Fruit fly (Drosophila melanogaster) whole organism, embryonic: Measurements from ENCODE around the gene CG4607.

ENCODE experiments used
- Aef1 ChIP-seq: fragments of 200-800 bp; sonication (Bioruptor generic); IDR thresholded peaks from 3 replicates; pipeline ENCODE4 v1.3.6; 2022; ENCODE audit warnings: missing biosample characterization, missing genetic modification characterization
- B-H2 ChIP-seq: fragments of 200-800 bp; sonication (Bioruptor generic); optimal IDR thresholded peaks from 2 replicates; lab custom pipeline; 2018; ENCODE audit warnings: missing biosample characterization, mild to moderate bottlenecking, missing genetic modification characterization
- Bteb2 ChIP-seq: fragments of 200-800 bp; sonication (Bioruptor generic); optimal IDR thresholded peaks from 2 replicates; lab custom pipeline; 2016; ENCODE audit warnings: missing biosample characterization, missing genetic modification characterization
- CG10565 ChIP-seq: fragments of 200-800 bp; sonication (Bioruptor generic); optimal IDR thresholded peaks from 3 replicates; lab custom pipeline; 2016; ENCODE audit warnings: missing biosample characterization, mild to moderate bottlenecking, missing genetic modification characterization
- CG10979 ChIP-seq: fragments of 200-800 bp; sonication (Bioruptor generic); optimal IDR thresholded peaks from 2 replicates; lab custom pipeline; 2018; ENCODE audit warnings: missing biosample characterization, mild to moderate bottlenecking, missing genetic modification characterization, moderate library complexity
- CG11695 ChIP-seq: fragments of 200-800 bp; sonication (Bioruptor generic); IDR thresholded peaks from 3 replicates; pipeline ENCODE4 v1.3.6; 2022; ENCODE audit warnings: missing biosample characterization, missing genetic modification characterization
- CG11723 ChIP-seq: fragments of 200-800 bp; sonication (Bioruptor generic); optimal IDR thresholded peaks from 2 replicates; lab custom pipeline; 2017; ENCODE audit warnings: missing biosample characterization, mild to moderate bottlenecking, missing genetic modification characterization
- CG12769 ChIP-seq: fragments of 200-800 bp; sonication (Bioruptor generic); optimal IDR thresholded peaks from 2 replicates; lab custom pipeline; 2019; ENCODE audit warnings: missing biosample characterization, mild to moderate bottlenecking, missing genetic modification characterization, moderate library complexity
- CG14667 ChIP-seq: fragments of 200-800 bp; sonication (Bioruptor generic); IDR thresholded peaks from 2 replicates; pipeline ENCODE4 v1.3.6; 2022; ENCODE audit warnings: missing biosample characterization, missing genetic modification characterization
- CG17328 ChIP-seq: fragments of 200-800 bp; sonication (Bioruptor generic); IDR thresholded peaks from 2 replicates; pipeline ENCODE4 v1.3.6; 2022; ENCODE audit warnings: missing biosample characterization, missing genetic modification characterization
- CG1792 ChIP-seq: fragments of 200-800 bp; sonication (Bioruptor generic); optimal IDR thresholded peaks from 2 replicates; lab custom pipeline; 2016; ENCODE audit warnings: missing biosample characterization, missing genetic modification characterization
- CG18764 ChIP-seq: fragments of 200-800 bp; sonication (Bioruptor generic); optimal IDR thresholded peaks from 3 replicates; lab custom pipeline; 2016; ENCODE audit warnings: missing biosample characterization, missing genetic modification characterization
- CG3163 ChIP-seq: fragments of 200-800 bp; sonication (Bioruptor generic); optimal IDR thresholded peaks from 3 replicates; lab custom pipeline; 2016; ENCODE audit warnings: missing biosample characterization, missing genetic modification characterization
- CG3281 ChIP-seq: fragments of 200-800 bp; sonication (Bioruptor generic); optimal IDR thresholded peaks from 3 replicates; lab custom pipeline; 2017; ENCODE audit warnings: missing biosample characterization, mild to moderate bottlenecking, missing genetic modification characterization
- CG43689 ChIP-seq: fragments of 200-800 bp; sonication (Bioruptor generic); IDR thresholded peaks from 2 replicates; pipeline ENCODE4 v1.3.6; 2022; ENCODE audit warnings: missing biosample characterization, missing genetic modification characterization
- CG6765 ChIP-seq: fragments of 200-800 bp; sonication (Bioruptor generic); optimal IDR thresholded peaks from 3 replicates; lab custom pipeline; 2017; ENCODE audit warnings: missing biosample characterization, mild to moderate bottlenecking, missing genetic modification characterization
- CG7987 ChIP-seq: fragments of 200-800 bp; sonication (Bioruptor generic); optimal IDR thresholded peaks from 2 replicates; lab custom pipeline; 2018; ENCODE audit warnings: missing biosample characterization, mild to moderate bottlenecking, missing genetic modification characterization, moderate library complexity
- CG8089 ChIP-seq: fragments of 200-800 bp; sonication (Bioruptor generic); optimal IDR thresholded peaks from 3 replicates; lab custom pipeline; 2016; ENCODE audit warnings: missing biosample characterization, missing genetic modification characterization
- CG8765 ChIP-seq: fragments of 200-800 bp; sonication (Bioruptor generic); IDR thresholded peaks from 2 replicates; pipeline ENCODE4 v1.3.6; 2022; ENCODE audit warnings: missing biosample characterization, missing genetic modification characterization
- CG8944 ChIP-seq: fragments of 200-800 bp; sonication (Bioruptor generic); optimal IDR thresholded peaks from 3 replicates; lab custom pipeline; 2016; ENCODE audit warnings: missing biosample characterization, missing genetic modification characterization
- CG9817 ChIP-seq: fragments of 200-800 bp; sonication (Bioruptor generic); optimal IDR thresholded peaks from 2 replicates; lab custom pipeline; 2018; ENCODE audit warnings: missing biosample characterization, mild to moderate bottlenecking, missing genetic modification characterization, moderate library complexity
- D19A ChIP-seq: fragments of 200-800 bp; optimal IDR thresholded peaks from 3 replicates; lab custom pipeline; 2019; ENCODE audit warnings: missing biosample characterization, mild to moderate bottlenecking, missing genetic modification characterization, moderate library complexity
- Ets65A ChIP-seq: fragments of 200-800 bp; sonication (Bioruptor generic); peaks from one replicate; lab custom pipeline; 2016; ENCODE audit warnings: missing biosample characterization, missing genetic modification characterization
- HHEX ChIP-seq: fragments of 200-800 bp; sonication (Bioruptor generic); optimal IDR thresholded peaks from 3 replicates; lab custom pipeline; 2017; ENCODE audit warnings: missing biosample characterization, mild to moderate bottlenecking, missing genetic modification characterization, missing genetic modification reagents
- Hmr ChIP-seq: fragments of 200-800 bp; sonication (Bioruptor generic); optimal IDR thresholded peaks from 3 replicates; lab custom pipeline; 2017; ENCODE audit warnings: mild to moderate bottlenecking, missing biosample characterization, missing genetic modification reagents, missing genetic modification characterization
- Hr51 ChIP-seq, 2 experiments: fragments of 200-800 bp; sonication (Bioruptor generic); optimal IDR thresholded peaks; 2 replicates in 1 of 2; 3 replicates in 1 of 2; lab custom pipeline; 2016 to 2018; ENCODE audit warnings: missing biosample characterization in 2 of 2, missing genetic modification characterization in 2 of 2, mild to moderate bottlenecking in 1 of 2, moderate library complexity in 1 of 2
- Hsf ChIP-seq: fragments of 200-800 bp; sonication (Bioruptor generic); optimal IDR thresholded peaks from 3 replicates; lab custom pipeline; 2016; ENCODE audit warnings: missing biosample characterization, missing genetic modification characterization
- Neu2 ChIP-seq: fragments of 200-800 bp; sonication (Bioruptor generic); optimal IDR thresholded peaks from 3 replicates; lab custom pipeline; 2016; ENCODE audit warnings: missing biosample characterization, missing genetic modification characterization, borderline replicate concordance
- NfI ChIP-seq: fragments of 200-800 bp; sonication (Bioruptor generic); optimal IDR thresholded peaks from 3 replicates; lab custom pipeline; 2018; ENCODE audit warnings: missing biosample characterization, mild to moderate bottlenecking, missing genetic modification characterization, moderate library complexity
- Poxn ChIP-seq: fragments of 200-800 bp; sonication (Bioruptor generic); IDR thresholded peaks from 2 replicates; pipeline ENCODE4 v1.3.6; 2022; ENCODE audit warnings: missing biosample characterization, missing genetic modification characterization
- Sox100B ChIP-seq: fragments of 200-800 bp; sonication (Bioruptor generic); optimal IDR thresholded peaks from 3 replicates; lab custom pipeline; 2018; ENCODE audit warnings: missing biosample characterization, mild to moderate bottlenecking, missing genetic modification characterization
- TFAM ChIP-seq: fragments of 200-800 bp; sonication (Bioruptor generic); optimal IDR thresholded peaks from 2 replicates; lab custom pipeline; 2017; ENCODE audit warnings: missing biosample characterization, missing genetic modification characterization, inconsistent platforms
- bbx ChIP-seq: fragments of 200-800 bp; sonication (Bioruptor generic); IDR thresholded peaks from 2 replicates; pipeline ENCODE4 v1.3.6; 2022; ENCODE audit warnings: missing biosample characterization, missing genetic modification characterization; ENCODE audit not compliant: partially characterized antibody
- ci ChIP-seq: fragments of 200-800 bp; sonication (Bioruptor generic); IDR thresholded peaks from 3 replicates; pipeline ENCODE4 v1.3.6; 2022; ENCODE audit warnings: missing biosample characterization, missing genetic modification characterization
- dati ChIP-seq: fragments of 200-800 bp; sonication (Bioruptor generic); IDR thresholded peaks from 2 replicates; pipeline ENCODE4 v1.3.6; 2022; ENCODE audit warnings: missing biosample characterization, missing genetic modification characterization
- dpn ChIP-seq, 2 experiments: fragments of 200-800 bp; sonication (Bioruptor generic); optimal IDR thresholded peaks; 3 replicates each; lab custom pipeline; 2016; ENCODE audit warnings: missing biosample characterization in 2 of 2, missing genetic modification characterization in 2 of 2
- dysf ChIP-seq: fragments of 200-800 bp; sonication (Bioruptor generic); IDR thresholded peaks from 3 replicates; pipeline ENCODE4 v1.3.6; 2022; ENCODE audit warnings: missing biosample characterization, missing genetic modification characterization
- ems ChIP-seq: fragments of 200-800 bp; sonication (Bioruptor generic); optimal IDR thresholded peaks from 3 replicates; lab custom pipeline; 2016; ENCODE audit warnings: missing biosample characterization, missing genetic modification characterization
- insv ChIP-seq, 2 experiments: fragments of 200-800 bp; sonication (Bioruptor generic); optimal IDR thresholded peaks; 3 replicates each; lab custom pipeline; 2016 to 2018; ENCODE audit warnings: missing biosample characterization in 2 of 2, missing genetic modification characterization in 2 of 2
- kay ChIP-seq: fragments of 200-800 bp; sonication (Bioruptor generic); optimal IDR thresholded peaks from 2 replicates; lab custom pipeline; 2016; ENCODE audit warnings: missing biosample characterization, missing genetic modification characterization
- peb ChIP-seq: fragments of 200-800 bp; sonication (Bioruptor generic); IDR thresholded peaks from 2 replicates; pipeline ENCODE4 v1.3.6; 2022; ENCODE audit warnings: missing biosample characterization, missing genetic modification characterization
- pnt ChIP-seq: fragments of 200-800 bp; sonication (Bioruptor generic); optimal IDR thresholded peaks from 3 replicates; lab custom pipeline; 2016; ENCODE audit warnings: missing biosample characterization, missing genetic modification characterization
- scrt ChIP-seq: fragments of 200-800 bp; sonication (Bioruptor generic); optimal IDR thresholded peaks from 2 replicates; lab custom pipeline; 2018; ENCODE audit warnings: missing biosample characterization, mild to moderate bottlenecking, missing genetic modification characterization, moderate library complexity
- sens ChIP-seq: fragments of 200-800 bp; sonication (Bioruptor generic); peaks from one replicate; lab custom pipeline; 2016; ENCODE audit warnings: missing biosample characterization, missing genetic modification characterization
- sens-2 ChIP-seq: fragments of 200-800 bp; sonication (Bioruptor generic); IDR thresholded peaks from 2 replicates; pipeline ENCODE4 v1.3.6; 2022; ENCODE audit warnings: missing biosample characterization, missing genetic modification characterization
- sr ChIP-seq: fragments of 200-800 bp; sonication (Bioruptor generic); IDR thresholded peaks from 3 replicates; pipeline ENCODE4 v1.3.6; 2022; ENCODE audit warnings: missing biosample characterization, missing genetic modification characterization
- tap ChIP-seq: fragments of 200-800 bp; optimal IDR thresholded peaks from 3 replicates; lab custom pipeline; 2019; ENCODE audit warnings: missing biosample characterization, mild to moderate bottlenecking, missing genetic modification characterization, moderate library complexity
- tio ChIP-seq: fragments of 200-800 bp; sonication (Bioruptor generic); optimal IDR thresholded peaks from 2 replicates; lab custom pipeline; 2017; ENCODE audit warnings: missing biosample characterization, missing genetic modification characterization, inconsistent platforms
- tll ChIP-seq, 2 experiments: fragments of 200-800 bp in 1 of 2; fragments of >200 bp in 1 of 2; sonication (Bioruptor generic) in 1 of 2; optimal IDR thresholded peaks; 2 replicates each; lab custom pipeline; 2017 to 2019; ENCODE audit warnings: missing biosample characterization in 2 of 2, missing genetic modification characterization in 2 of 2, mild to moderate bottlenecking in 1 of 2, moderate library complexity in 1 of 2
- unpg ChIP-seq: fragments of 200-800 bp; sonication (Bioruptor generic); optimal IDR thresholded peaks from 3 replicates; lab custom pipeline; 2018; ENCODE audit warnings: missing biosample characterization, mild to moderate bottlenecking, missing genetic modification characterization, moderate library complexity
- zfh2 ChIP-seq: fragments of 200-800 bp; sonication (Bioruptor generic); optimal IDR thresholded peaks from 2 replicates; lab custom pipeline; 2016; ENCODE audit warnings: missing biosample characterization, missing genetic modification characterization

CG4607 gene

DNA sequence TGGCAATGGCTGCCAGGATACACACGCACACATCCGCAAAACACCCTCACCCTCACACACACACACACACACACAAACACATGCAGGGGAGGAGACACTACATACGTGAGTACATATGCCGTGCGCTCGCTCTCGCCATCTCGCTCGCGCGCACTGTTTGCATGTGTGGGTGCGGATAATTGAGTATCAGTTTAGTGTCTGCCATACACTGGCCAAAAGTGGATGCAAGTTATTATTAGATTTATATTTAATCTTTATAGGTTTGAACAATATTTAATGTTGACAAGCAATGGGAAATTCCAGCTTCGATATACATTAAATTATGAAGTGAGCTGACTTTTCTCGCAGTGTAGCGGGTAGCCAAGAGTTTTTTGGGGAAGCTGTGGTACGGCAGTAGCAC lies 48.5 kb downstream of the CG4607 start:
- TF ChIP-seq CG1792 (no peak), dati (GFP tag; lab: Robert Waterston, UW) (no peak), CG17328 (GFP tag; lab: Robert Waterston, UW) (peak; percentile 57), unpg (GFP tag; lab: Kevin White, UChicago) (peak; percentile 77), sens (GFP tag; lab: Kevin White, UChicago) (peak; percentile 90), CG11695 (0 out of 3 replicates have a peak, but pooled peaks have one; percentile 27), TFAM (GFP tag; lab: Kevin White, UChicago) (no peak), tio (GFP tag; lab: Kevin White, UChicago) (peak; percentile 31), B-H2 (peak; percentile 45), insv (GFP tag; optimal IDR thresholded peaks at IDR 0.05; lab: Kevin White, UChicago) (no peak), scrt (peak; percentile 63), Hr51 (GFP tag; optimal IDR thresholded peaks at IDR 0.05; lab: Kevin White, UChicago) (peak; percentile 17 to 52), tll (GFP tag; optimal IDR thresholded peaks at IDR 0.05; lab: Kevin White, UChicago) (peak in 1 of 2 experiments; percentile 2), kay (GFP tag; lab: Kevin White, UChicago) (no peak), CG18764 (GFP tag; lab: Kevin White, UChicago) (peak; percentile 30), CG10979 (tag; lab: Kevin White, UChicago) (peak; percentile 79), Aef1 (GFP tag; lab: Robert Waterston, UW) (peak; percentile 34; the same call in 1 of the 3 replicates), ci (GFP tag; lab: Robert Waterston, UW) (peak; percentile 75), Ets65A (GFP tag; lab: Kevin White, UChicago) (peak; percentile 93), CG8944 (no peak), CG8089 (GFP tag; lab: Kevin White, UChicago) (no peak), bbx (GFP tag; lab: Robert Waterston, UW) (no peak), Neu2 (GFP tag; lab: Kevin White, UChicago) (no peak), CG43689 (GFP tag; lab: Robert Waterston, UW) (no peak), CG3163 (no peak), CG6765 (GFP tag; lab: Kevin White, UChicago) (peak; percentile 53), HHEX (GFP tag; lab: Kevin White, UChicago) (peak; percentile 57), CG12769 (peak; percentile 74), tap (tag; lab: Kevin White, UChicago) (peak; percentile 52), CG9817 (tag; lab: Kevin White, UChicago) (peak; percentile 57), Hsf (peak; percentile 40), zfh2 (GFP tag; lab: Kevin White, UChicago) (no peak), pnt (peak; percentile 23), CG11723 (GFP tag; lab: Kevin White, UChicago) (peak; percentile 29), D19A (tag; lab: Kevin White, UChicago) (peak; percentile 64), sr (GFP tag; lab: Robert Waterston, UW) (no peak), NfI (GFP tag; lab: Kevin White, UChicago) (peak; percentile 61), CG8765 (peak; percentile 36; the same call in 1 of the 2 replicates), CG10565 (GFP tag; lab: Kevin White, UChicago) (no peak), sens-2 (GFP tag; lab: Robert Waterston, UW) (0 out of 2 replicates have a peak, but pooled peaks have one; percentile 22), Hmr (GFP tag; lab: Kevin White, UChicago) (peak; percentile 70), CG14667 (GFP tag; lab: Robert Waterston, UW) (peak; percentile 36; the same call in 1 of the 2 replicates), peb (GFP tag; lab: Robert Waterston, UW) (no peak; the same call in 1 of the 2 replicates), dpn (GFP tag; optimal IDR thresholded peaks at IDR 0.05; lab: Kevin White, UChicago) (peak in 1 of 2 experiments; percentile 56), Bteb2 (GFP tag; lab: Kevin White, UChicago) (peak; percentile 20), CG3281 (GFP tag; lab: Kevin White, UChicago) (peak; percentile 64), dysf (GFP tag; lab: Robert Waterston, UW) (peak; percentile 69), Poxn (GFP tag; lab: Robert Waterston, UW) (no peak), CG7987 (peak; percentile 7), Sox100B (GFP tag; lab: Kevin White, UChicago) (peak; percentile 33), ems (GFP tag; lab: Kevin White, UChicago) (peak; percentile 38)
